Fruit fly (Drosophila melanogaster) Kc167 (cell line): Measurements from ENCODE around the gene Cpsf6.

Experiments
- Myc ChIP-seq: fragments of >200 bp; optimal IDR thresholded peaks from 2 replicates; lab custom pipeline; 2017; ENCODE audit warnings: missing external identifiers
- Sin3A ChIP-seq: fragments of >200 bp; optimal IDR thresholded peaks from 2 replicates; lab custom pipeline; 2018; ENCODE audit warnings: missing external identifiers
- h ChIP-seq: fragments of >200 bp; optimal IDR thresholded peaks from 3 replicates; lab custom pipeline; 2018; ENCODE audit warnings: missing external identifiers
- insv ChIP-seq: fragments of >200 bp; optimal IDR thresholded peaks from 3 replicates; lab custom pipeline; 2018; ENCODE audit warnings: missing external identifiers
- psq ChIP-seq: fragments of >200 bp; optimal IDR thresholded peaks from 2 replicates; lab custom pipeline; 2017; ENCODE audit warnings: missing external identifiers
- ttk ChIP-seq: sonication (Bioruptor generic); optimal IDR thresholded peaks from 2 replicates; lab custom pipeline; 2017; ENCODE audit warnings: missing external identifiers

The Cpsf6 gene

dm6 chr3L:8289336-8290258 lies 25.7 kb downstream of the Cpsf6 start, which contains the start of gene cert:
Gene cert (minus strand): TSS chr3L:8289870.
- TF ChIP-seq psq (lab: Kevin White, UChicago) (no peak), Myc (lab: Kevin White, UChicago) (no peak), ttk (lab: Kevin White, UChicago) (no peak), insv (no peak), h (lab: Kevin White, UChicago) (no peak), Sin3A (lab: Kevin White, UChicago) (no peak)

dm6 chr3L:8288396-8288795 lies 26.9 kb downstream of the Cpsf6 start:
- TF ChIP-seq h (lab: Kevin White, UChicago) (no peak), ttk (lab: Kevin White, UChicago) (no peak), psq (lab: Kevin White, UChicago) (no peak), Sin3A (lab: Kevin White, UChicago) (no peak)

dm6 chr3L:8286397-8286796 lies 28.9 kb downstream of the Cpsf6 start:
- TF ChIP-seq Sin3A (lab: Kevin White, UChicago): no peak
- no peak for TF ChIP-seq ttk (lab: Kevin White, UChicago)

DNA sequence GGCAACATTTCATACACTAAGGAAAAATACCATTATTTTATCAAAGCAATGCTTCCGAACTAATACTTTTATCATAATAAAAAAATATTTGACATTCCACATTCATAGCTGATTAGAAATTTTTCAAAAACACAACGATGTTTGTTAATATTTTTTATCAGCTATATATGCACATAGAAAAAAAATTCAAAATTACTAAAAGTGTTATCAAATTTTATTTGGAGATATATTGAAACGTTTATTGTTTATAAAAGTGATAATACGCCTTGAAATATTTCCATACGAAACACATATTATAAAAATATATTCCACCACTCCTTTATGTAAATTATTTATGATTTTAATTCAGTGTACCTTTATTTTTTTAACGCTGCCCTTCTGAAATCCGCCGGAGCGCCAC lies 29.5 kb downstream of the Cpsf6 start:
- TF ChIP-seq insv (no peak), Sin3A (lab: Kevin White, UChicago) (no peak), h (lab: Kevin White, UChicago) (no peak), psq (lab: Kevin White, UChicago) (no peak), ttk (lab: Kevin White, UChicago) (no peak), Myc (lab: Kevin White, UChicago) (no peak)

dm6 chr3L:8285291-8285690 lies 30.0 kb downstream of the Cpsf6 start:
- TF ChIP-seq ttk (lab: Kevin White, UChicago) (no peak), psq (lab: Kevin White, UChicago) (no peak), Myc (lab: Kevin White, UChicago) (no peak), h (lab: Kevin White, UChicago) (no peak), insv (no peak)

dm6 chr3L:8284651-8285050 lies 30.7 kb downstream of the Cpsf6 start:
- TF ChIP-seq Myc (lab: Kevin White, UChicago) (no peak), insv (no peak), h (lab: Kevin White, UChicago) (no peak), Sin3A (lab: Kevin White, UChicago) (no peak), ttk (lab: Kevin White, UChicago) (no peak), psq (lab: Kevin White, UChicago) (no peak)
